Fruit fly (Drosophila melanogaster): ENCODE measurements around the gene CAH2.
A peak's percentile ranks its signal among the peaks of the same experiment; 100 is the strongest.

Gene CAH2

DNA sequence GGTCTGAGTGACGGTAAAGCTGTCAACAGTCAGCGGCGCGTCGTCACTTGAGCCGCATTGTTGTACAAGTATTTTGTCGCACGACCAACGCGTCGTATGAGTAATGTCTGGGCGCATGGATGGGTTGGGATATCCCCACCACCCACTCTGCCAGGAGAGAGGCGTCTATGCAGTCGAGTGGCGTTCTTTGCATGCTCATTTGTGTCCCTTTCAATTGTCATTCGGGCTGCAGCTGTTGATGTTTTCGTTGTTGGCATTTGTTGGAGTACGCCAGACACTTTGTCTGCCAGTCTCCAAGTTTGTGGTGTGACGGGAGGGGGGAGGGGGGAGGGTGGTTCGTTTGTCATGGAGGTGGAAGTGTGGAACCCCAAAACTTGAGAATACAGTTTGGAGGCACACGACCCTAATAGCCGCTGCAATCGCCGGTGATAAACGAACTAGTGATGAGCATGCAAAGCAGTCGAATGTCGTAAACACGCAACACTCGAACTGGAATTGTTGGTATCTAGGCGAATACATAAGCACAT is 15.2 kb upstream of the CAH2 start (continued):
- TF ChIP-seq nmo (GFP tag; optimal IDR thresholded peaks at IDR 0.05) (no peak), Med (GFP tag) (peak; percentile 83), Lhr (GFP tag; optimal IDR thresholded peaks at IDR 0.05) (no peak), hbn (GFP tag; IDR thresholded peaks at IDR 0.05; ENCODE audit: partially characterized antibody) (no peak), ranshi (GFP tag; IDR thresholded peaks at IDR 0.05) (no peak), trem (tag; optimal IDR thresholded peaks at IDR 0.05) (no peak), Dad (GFP tag; optimal IDR thresholded peaks at IDR 0.05) (no peak), croc (GFP tag; conservative IDR thresholded peaks at IDR 0.05) (no peak), so (GFP tag; IDR thresholded peaks at IDR 0.05) (0 out of 3 replicates have a peak, but pooled peaks have one; percentile 3), CG4360 (GFP tag; IDR thresholded peaks at IDR 0.05) (no peak), CG4617 (GFP tag; optimal IDR thresholded peaks at IDR 0.05; ENCODE audit: borderline replicate concordance) (no peak), H15 (GFP tag; IDR thresholded peaks at IDR 0.05) (no peak), Meics (GFP tag; optimal IDR thresholded peaks at IDR 0.05) (no peak), Ets65A (GFP tag) (peak; percentile 71), CG11398 (GFP tag; optimal IDR thresholded peaks at IDR 0.05) (no peak), gcm2 (GFP tag; optimal IDR thresholded peaks at IDR 0.05) (no peak), da (GFP tag; optimal IDR thresholded peaks at IDR 0.05) (no peak), cg (GFP tag; optimal IDR thresholded peaks at IDR 0.05) (no peak), crol (GFP tag; IDR thresholded peaks at IDR 0.05) (peak; percentile 66), CG15011 (GFP tag; optimal IDR thresholded peaks at IDR 0.05) (no peak), CG2678 (tag; optimal IDR thresholded peaks at IDR 0.05) (no peak), Rx (GFP tag; IDR thresholded peaks at IDR 0.05) (no peak), CG5953 (GFP tag; IDR thresholded peaks at IDR 0.05) (no peak)

- TF ChIP-seq H15 (GFP tag; IDR thresholded peaks at IDR 0.05) (0 out of 3 replicates have a peak, but pooled peaks have one; percentile 25), Med (GFP tag) (peak; percentile 49), CG7372 (GFP tag; IDR thresholded peaks at IDR 0.05) (no peak), CG12219 (GFP tag; optimal IDR thresholded peaks at IDR 0.05) (no peak), ci (GFP tag; IDR thresholded peaks at IDR 0.05) (peak; percentile 46; the same call in 2 of the 3 replicates), Drgx (GFP tag; IDR thresholded peaks at IDR 0.05) (peak; percentile 18), Hr3 (GFP tag; optimal IDR thresholded peaks at IDR 0.05) (no peak), MTF-1 (GFP tag; optimal IDR thresholded peaks at IDR 0.05; ENCODE audit: borderline replicate concordance) (no peak), CG14441 (GFP tag; IDR thresholded peaks at IDR 0.05) (0 out of 2 replicates have a peak, but pooled peaks have one; percentile 4), slbo (GFP tag; IDR thresholded peaks at IDR 0.05) (0 out of 2 replicates have a peak, but pooled peaks have one; percentile 18), ssp (GFP tag; IDR thresholded peaks at IDR 0.05) (peak; percentile 38), HLH3B (GFP tag; IDR thresholded peaks at IDR 0.05) (0 out of 2 replicates have a peak, but pooled peaks have one; percentile 44), prd (optimal IDR thresholded peaks at IDR 0.05) (no peak), prd (GFP tag; IDR thresholded peaks at IDR 0.05) (0 out of 3 replicates have a peak, but pooled peaks have one; percentile 22), Ptx1 (GFP tag; IDR thresholded peaks at IDR 0.05) (peak; percentile 36; the same call in 1 of the 2 replicates), CG17829 (tag; optimal IDR thresholded peaks at IDR 0.05) (no peak), esg (GFP tag; conservative IDR thresholded peaks at IDR 0.05) (no peak), grau (tag; optimal IDR thresholded peaks at IDR 0.05) (peak; percentile 11), CG30403 (GFP tag; optimal IDR thresholded peaks at IDR 0.05) (peak; percentile 11), CG7556 (GFP tag; optimal IDR thresholded peaks at IDR 0.05) (peak; percentile 31), CG14050 (GFP tag; IDR thresholded peaks at IDR 0.05) (peak; percentile 13; the same call in 1 of the 3 replicates), Taf1 (GFP tag; IDR thresholded peaks at IDR 0.05) (no peak), row (GFP tag; IDR thresholded peaks at IDR 0.05) (peak; percentile 13; the same call in 1 of the 3 replicates), CG3065 (GFP tag; optimal IDR thresholded peaks at IDR 0.05) (no peak), Hmx (GFP tag; optimal IDR thresholded peaks at IDR 0.05) (no peak), dysf (GFP tag; IDR thresholded peaks at IDR 0.05) (0 out of 3 replicates have a peak, but pooled peaks have one; percentile 20), CG9609 (GFP tag; optimal IDR thresholded peaks at IDR 0.05) (no peak), z (GFP tag; IDR thresholded peaks at IDR 0.05) (0 out of 3 replicates have a peak, but pooled peaks have one; percentile 33), crp (GFP tag; optimal IDR thresholded peaks at IDR 0.05) (no peak), Mad (GFP tag; optimal IDR thresholded peaks at IDR 0.05) (no peak), lmd (GFP tag; IDR thresholded peaks at IDR 0.05) (0 out of 2 replicates have a peak, but pooled peaks have one; percentile 15)
These were observed 14.3 kb upstream of the CAH2 start for dm6 chr3L:12163082-12163481.
